Fruit fly (Drosophila melanogaster) whole organism, embryonic: Measurements from ENCODE around the gene Brms1.

Experiments used
- CG11247 ChIP-seq: fragments of 200-800 bp; sonication (Bioruptor generic); IDR thresholded peaks from 2 replicates; pipeline ENCODE4 v1.3.6; 2022; ENCODE audit warnings: missing biosample characterization, missing genetic modification characterization
- CG15073 ChIP-seq: fragments of 200-800 bp; sonication (Bioruptor generic); optimal IDR thresholded peaks from 2 replicates; lab custom pipeline; 2016; ENCODE audit warnings: missing biosample characterization, missing genetic modification characterization
- CG1792 ChIP-seq: fragments of 200-800 bp; sonication (Bioruptor generic); optimal IDR thresholded peaks from 2 replicates; lab custom pipeline; 2016; ENCODE audit warnings: missing biosample characterization, missing genetic modification characterization
- HHEX ChIP-seq: fragments of 200-800 bp; sonication (Bioruptor generic); optimal IDR thresholded peaks from 3 replicates; lab custom pipeline; 2017; ENCODE audit warnings: missing biosample characterization, mild to moderate bottlenecking, missing genetic modification characterization, missing genetic modification reagents
- ato ChIP-seq: fragments of 200-800 bp; sonication (Bioruptor generic); IDR thresholded peaks from 2 replicates; pipeline ENCODE4 v1.3.6; 2022; ENCODE audit warnings: missing biosample characterization, missing genetic modification characterization; ENCODE audit not compliant: partially characterized antibody
- eve ChIP-seq, 2 experiments: fragments of >200 bp; optimal IDR thresholded peaks; 2 replicates each; lab custom pipeline; 2017; ENCODE audit warnings: missing biosample characterization in 2 of 2, missing genetic modification characterization in 2 of 2
- ftz-f1 ChIP-seq: fragments of 200-800 bp; sonication (Bioruptor generic); optimal IDR thresholded peaks from 2 replicates; lab custom pipeline; 2016; ENCODE audit warnings: missing biosample characterization, missing genetic modification characterization
- lola ChIP-seq, 3 experiments: fragments of >200 bp in 2 of 3; fragments of 200-800 bp in 1 of 3; sonication (Bioruptor generic) in 1 of 3; optimal IDR thresholded peaks; 2 replicates each; lab custom pipeline; 2017 to 2019; ENCODE audit warnings: missing biosample characterization in 3 of 3, missing genetic modification characterization in 3 of 3, mild to moderate bottlenecking in 1 of 3, moderate library complexity in 1 of 3
- sima ChIP-seq: fragments of 200-800 bp; sonication (Bioruptor generic); optimal IDR thresholded peaks from 2 replicates; lab custom pipeline; 2016; ENCODE audit warnings: missing biosample characterization, missing genetic modification characterization

DNA sequence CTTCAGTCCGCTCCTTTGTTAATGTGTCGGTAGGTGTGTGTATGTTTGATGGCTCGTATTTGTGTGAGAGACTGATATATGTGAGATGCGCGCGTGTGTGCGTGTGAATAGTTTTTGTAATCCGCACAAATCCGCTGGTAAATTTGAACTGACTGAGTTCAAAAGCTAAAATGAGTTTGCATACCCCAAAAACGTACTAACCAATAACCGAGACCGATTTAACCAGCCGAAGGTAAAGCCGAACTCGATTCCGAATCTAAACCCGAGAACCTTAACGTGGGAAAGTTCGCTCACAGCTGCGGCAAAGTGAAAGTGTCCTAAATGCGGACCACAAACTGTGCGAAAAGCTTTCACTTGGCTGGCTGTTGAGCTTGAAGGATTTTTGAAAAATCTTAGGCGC lies 40.8 kb downstream of the Brms1 start:
- no peak for TF ChIP-seq HHEX (GFP tag; lab: Kevin White, UChicago)
- no peak for TF ChIP-seq CG11247 (GFP tag; lab: Robert Waterston, UW)
- TF ChIP-seq sima, result no peak
- no peak for TF ChIP-seq CG1792 (GFP tag; lab: Kevin White, UChicago)
- no peak for TF ChIP-seq ato
- no peak for TF ChIP-seq CG15073
- no peak for TF ChIP-seq lola (GFP tag; optimal IDR thresholded peaks at IDR 0.05; lab: Kevin White, UChicago)
- TF ChIP-seq eve (GFP tag; optimal IDR thresholded peaks at IDR 0.05; lab: Kevin White, UChicago), result no peak
- TF ChIP-seq ftz-f1 (GFP tag; lab: Kevin White, UChicago), result no peak
